Worm (Caenorhabditis elegans) whole organism, L3 larva: ENCODE results near the gene C33C12.12.

ENCODE experiments used
- fkh-10 ChIP-seq: sonication (generic microtip); optimal IDR thresholded peaks from 2 replicates; lab custom pipeline; 2017; ENCODE audit warnings: missing biosample characterization, missing genetic modification reagents, missing genetic modification characterization
- mdl-1 ChIP-seq: fragments of 150-350 bp; optimal IDR thresholded peaks from 2 replicates; lab custom pipeline; 2014; ENCODE audit warnings: missing biosample characterization, missing genetic modification characterization
- nhr-11 ChIP-seq: fragments of 150-350 bp; optimal IDR thresholded peaks from 2 replicates; lab custom pipeline; 2014; ENCODE audit warnings: missing biosample characterization, missing genetic modification characterization
- nhr-12 ChIP-seq: fragments of 150-350 bp; optimal IDR thresholded peaks from 2 replicates; lab custom pipeline; 2014; ENCODE audit warnings: missing biosample characterization, missing genetic modification characterization
- snpc-4 ChIP-seq: fragments of 150-350 bp; optimal IDR thresholded peaks from 2 replicates; lab custom pipeline; 2014; ENCODE audit warnings: missing biosample characterization, missing genetic modification characterization
- unc-39 ChIP-seq: sonication (generic microtip); optimal IDR thresholded peaks from 4 replicates; lab custom pipeline; 2017; ENCODE audit warnings: missing biosample characterization, missing genetic modification characterization
- unc-62 ChIP-seq: fragments of 150-350 bp; sonication (generic microtip); optimal IDR thresholded peaks from 4 replicates; lab custom pipeline; 2014; ENCODE audit warnings: missing biosample characterization, missing genetic modification reagents, missing genetic modification characterization
- zag-1 ChIP-seq: fragments of 150-350 bp; optimal IDR thresholded peaks from 2 replicates; lab custom pipeline; 2014; ENCODE audit warnings: missing biosample characterization, missing genetic modification characterization
- ztf-11 ChIP-seq: fragments of 150-350 bp; optimal IDR thresholded peaks from 2 replicates; lab custom pipeline; 2014; ENCODE audit warnings: missing biosample characterization, missing genetic modification characterization

ce11 chrII:2197555-2198288 lies 27.7 kb upstream of the C33C12.12 start, which contains the start of gene C33C12.1:
- TF ChIP-seq mdl-1 (tag; lab: Kevin White, UChicago) (no peak), nhr-11 (tag; lab: Kevin White, UChicago) (no peak), nhr-12 (tag; lab: Kevin White, UChicago) (no peak), unc-39 (no peak), ztf-11 (tag; lab: Kevin White, UChicago) (no peak), zag-1 (tag; lab: Kevin White, UChicago) (no peak), snpc-4 (tag; lab: Kevin White, UChicago) (no peak), fkh-10 (GFP tag; lab: Kevin White, UChicago) (peak; percentile 13), unc-62 (GFP tag; lab: Kevin White, UChicago) (no peak)
